Fruit fly (Drosophila melanogaster) whole organism, embryonic: ENCODE measurements around the gene Taf6.

Experiments used
- ATbp ChIP-seq: fragments of 200-800 bp; sonication (Bioruptor generic); optimal IDR thresholded peaks from 2 replicates; lab custom pipeline; 2017; ENCODE audit warnings: missing biosample characterization, mild to moderate bottlenecking, missing genetic modification characterization, missing genetic modification reagents
- Antp ChIP-seq: fragments of 200-800 bp; sonication (Bioruptor generic); optimal IDR thresholded peaks from 3 replicates; lab custom pipeline; 2016; ENCODE audit warnings: missing biosample characterization, missing genetic modification characterization
- B-H1 ChIP-seq: fragments of 200-800 bp; sonication (Bioruptor generic); IDR thresholded peaks from 3 replicates; pipeline ENCODE4 v1.3.6; 2022; ENCODE audit warnings: missing biosample characterization, missing genetic modification characterization
- B-H2 ChIP-seq: fragments of 200-800 bp; sonication (Bioruptor generic); optimal IDR thresholded peaks from 2 replicates; lab custom pipeline; 2018; ENCODE audit warnings: missing biosample characterization, mild to moderate bottlenecking, missing genetic modification characterization
- Bteb2 ChIP-seq: fragments of 200-800 bp; sonication (Bioruptor generic); optimal IDR thresholded peaks from 2 replicates; lab custom pipeline; 2016; ENCODE audit warnings: missing biosample characterization, missing genetic modification characterization
- CG10209 ChIP-seq: fragments of 200-800 bp; sonication (Bioruptor generic); optimal IDR thresholded peaks from 3 replicates; lab custom pipeline; 2017; ENCODE audit warnings: missing biosample characterization, mild to moderate bottlenecking, missing genetic modification characterization, missing genetic modification reagents
- CG10274 ChIP-seq: fragments of 200-800 bp; sonication (Bioruptor generic); optimal IDR thresholded peaks from 3 replicates; lab custom pipeline; 2017; ENCODE audit warnings: missing biosample characterization, mild to moderate bottlenecking, missing genetic modification characterization
- CG10959 ChIP-seq: fragments of 200-800 bp; sonication (Bioruptor generic); IDR thresholded peaks from 2 replicates; pipeline ENCODE4 v1.3.6; 2022; ENCODE audit warnings: missing biosample characterization, missing genetic modification characterization
- CG12659 ChIP-seq: fragments of 200-800 bp; sonication (Bioruptor generic); optimal IDR thresholded peaks from 3 replicates; lab custom pipeline; 2017; ENCODE audit warnings: mild to moderate bottlenecking, missing biosample characterization, missing genetic modification reagents, missing genetic modification characterization
- CG12942 ChIP-seq: fragments of 200-800 bp; sonication (Bioruptor generic); optimal IDR thresholded peaks from 3 replicates; lab custom pipeline; 2016; ENCODE audit warnings: missing biosample characterization, missing genetic modification characterization
- CG13775 ChIP-seq: fragments of 200-800 bp; sonication (Bioruptor generic); optimal IDR thresholded peaks from 3 replicates; lab custom pipeline; 2017; ENCODE audit warnings: missing biosample characterization, mild to moderate bottlenecking, missing genetic modification characterization
- CG13894 ChIP-seq: fragments of 200-800 bp; sonication (Bioruptor generic); optimal IDR thresholded peaks from 3 replicates; lab custom pipeline; 2018; ENCODE audit warnings: missing biosample characterization, mild to moderate bottlenecking, missing genetic modification characterization, moderate library complexity
- CG15601 ChIP-seq: fragments of 200-800 bp; sonication (Bioruptor generic); optimal IDR thresholded peaks from 3 replicates; lab custom pipeline; 2019; ENCODE audit warnings: missing biosample characterization, mild to moderate bottlenecking, missing genetic modification characterization, moderate library complexity
- CG18011 ChIP-seq: fragments of 200-800 bp; sonication (Bioruptor generic); optimal IDR thresholded peaks from 2 replicates; lab custom pipeline; 2017; ENCODE audit warnings: missing biosample characterization, missing genetic modification characterization, mild to moderate bottlenecking, moderate library complexity, missing genotype
- CG18764 ChIP-seq: fragments of 200-800 bp; sonication (Bioruptor generic); optimal IDR thresholded peaks from 3 replicates; lab custom pipeline; 2016; ENCODE audit warnings: missing biosample characterization, missing genetic modification characterization
- CG2712 ChIP-seq: fragments of 200-800 bp; optimal IDR thresholded peaks from 3 replicates; lab custom pipeline; 2019; ENCODE audit warnings: missing biosample characterization, mild to moderate bottlenecking, missing genetic modification characterization, moderate library complexity
- CG3838 ChIP-seq: fragments of 200-800 bp; sonication (Bioruptor generic); optimal IDR thresholded peaks from 3 replicates; lab custom pipeline; 2016; ENCODE audit warnings: missing biosample characterization, missing genetic modification characterization
- CG6654 ChIP-seq: fragments of 200-800 bp; sonication (Bioruptor generic); optimal IDR thresholded peaks from 2 replicates; lab custom pipeline; 2017; ENCODE audit warnings: missing biosample characterization, mild to moderate bottlenecking, missing genetic modification characterization
- CG6689 ChIP-seq: fragments of 200-800 bp; sonication (Bioruptor generic); IDR thresholded peaks from 2 replicates; pipeline ENCODE4 v1.3.6; 2022; ENCODE audit warnings: missing biosample characterization, missing genetic modification characterization
- CG7987 ChIP-seq: fragments of 200-800 bp; sonication (Bioruptor generic); optimal IDR thresholded peaks from 2 replicates; lab custom pipeline; 2018; ENCODE audit warnings: missing biosample characterization, mild to moderate bottlenecking, missing genetic modification characterization, moderate library complexity
- CG9437 ChIP-seq: fragments of 200-800 bp; sonication (Bioruptor generic); optimal IDR thresholded peaks from 2 replicates; lab custom pipeline; 2018; ENCODE audit warnings: missing biosample characterization, mild to moderate bottlenecking, missing genetic modification characterization
- CG9817 ChIP-seq: fragments of 200-800 bp; sonication (Bioruptor generic); optimal IDR thresholded peaks from 2 replicates; lab custom pipeline; 2018; ENCODE audit warnings: missing biosample characterization, mild to moderate bottlenecking, missing genetic modification characterization, moderate library complexity
- CHES-1-like ChIP-seq: fragments of 200-800 bp; sonication (Bioruptor generic); optimal IDR thresholded peaks from 2 replicates; lab custom pipeline; 2016; ENCODE audit warnings: missing biosample characterization, missing genetic modification characterization
- Dip2 ChIP-seq: fragments of 200-800 bp; sonication (Bioruptor generic); IDR thresholded peaks from 2 replicates; pipeline ENCODE4 v1.3.6; 2022; ENCODE audit warnings: missing biosample characterization, missing genetic modification characterization
- Fer1 ChIP-seq: fragments of 200-800 bp; sonication (Bioruptor generic); optimal IDR thresholded peaks from 2 replicates; lab custom pipeline; 2017; ENCODE audit warnings: missing biosample characterization, mild to moderate bottlenecking, missing genetic modification characterization
- HLH4C ChIP-seq: fragments of 200-800 bp; sonication (Bioruptor generic); IDR thresholded peaks from 3 replicates; pipeline ENCODE4 v1.3.6; 2022; ENCODE audit warnings: missing biosample characterization, missing genetic modification characterization; ENCODE audit not compliant: partially characterized antibody
- Hsf ChIP-seq: fragments of 200-800 bp; sonication (Bioruptor generic); optimal IDR thresholded peaks from 3 replicates; lab custom pipeline; 2016; ENCODE audit warnings: missing biosample characterization, missing genetic modification characterization
- Jarid2 ChIP-seq: fragments of 200-800 bp; sonication (Bioruptor generic); optimal IDR thresholded peaks from 3 replicates; lab custom pipeline; 2017; ENCODE audit warnings: mild to moderate bottlenecking, missing biosample characterization, missing genetic modification reagents, missing genetic modification characterization
- Mad ChIP-seq: fragments of 200-800 bp; sonication (Bioruptor generic); optimal IDR thresholded peaks from 2 replicates; lab custom pipeline; 2016; ENCODE audit warnings: missing biosample characterization, missing genetic modification characterization
- NK7.1 ChIP-seq: fragments of 200-800 bp; sonication (Bioruptor generic); optimal IDR thresholded peaks from 3 replicates; lab custom pipeline; 2016; ENCODE audit warnings: missing biosample characterization, missing genetic modification characterization
- Nf-YC ChIP-seq: fragments of 200-800 bp; optimal IDR thresholded peaks from 3 replicates; lab custom pipeline; 2019; ENCODE audit warnings: missing biosample characterization, mild to moderate bottlenecking, missing genetic modification characterization, moderate library complexity
- Ravus ChIP-seq: fragments of 200-800 bp; sonication (Bioruptor generic); IDR thresholded peaks from 2 replicates; pipeline ENCODE4 v1.3.6; 2022; ENCODE audit warnings: missing biosample characterization, missing genetic modification characterization
- Sry-δ ChIP-seq: fragments of 200-800 bp; sonication (Bioruptor generic); optimal IDR thresholded peaks from 2 replicates; lab custom pipeline; 2016; ENCODE audit warnings: missing biosample characterization, missing genetic modification characterization
- Trl ChIP-seq, 3 experiments: fragments of >200 bp in 2 of 3; fragments of 200-800 bp in 1 of 3; sonication (Bioruptor generic) in 1 of 3; optimal IDR thresholded peaks; 2 replicates in 1 of 3; 3 replicates in 2 of 3; lab custom pipeline; 2016 to 2017; ENCODE audit warnings: missing biosample characterization in 1 of 3, missing genetic modification characterization in 1 of 3
- Usf ChIP-seq: fragments of 200-800 bp; sonication (Bioruptor generic); optimal IDR thresholded peaks from 2 replicates; lab custom pipeline; 2017; ENCODE audit warnings: missing genotype, missing biosample characterization, missing genetic modification characterization
- Xbp1 ChIP-seq: fragments of 200-800 bp; sonication (Bioruptor generic); optimal IDR thresholded peaks from 3 replicates; lab custom pipeline; 2016; ENCODE audit warnings: missing biosample characterization, mild to moderate bottlenecking, missing genetic modification characterization
- abd-A ChIP-seq: fragments of 200-800 bp; sonication (Bioruptor generic); optimal IDR thresholded peaks from 3 replicates; lab custom pipeline; 2019; ENCODE audit warnings: missing biosample characterization, mild to moderate bottlenecking, missing genetic modification characterization, moderate library complexity
- cato ChIP-seq: fragments of 200-800 bp; sonication (Bioruptor generic); optimal IDR thresholded peaks from 2 replicates; lab custom pipeline; 2016; ENCODE audit warnings: missing biosample characterization, missing genetic modification characterization, borderline replicate concordance
- crol ChIP-seq: fragments of 200-800 bp; sonication (Bioruptor generic); IDR thresholded peaks from 2 replicates; pipeline ENCODE4 v1.3.6; 2022; ENCODE audit warnings: missing biosample characterization, missing genetic modification characterization
- dmrt11E ChIP-seq: fragments of 200-800 bp; sonication (Bioruptor generic); optimal IDR thresholded peaks from 3 replicates; lab custom pipeline; 2018; ENCODE audit warnings: missing biosample characterization, mild to moderate bottlenecking, missing genetic modification characterization, moderate library complexity
- esg ChIP-seq: fragments of 200-800 bp; sonication (Bioruptor generic); conservative IDR thresholded peaks from 2 replicates; pipeline ENCODE4 v1.3.6; 2022; ENCODE audit warnings: missing biosample characterization, missing genetic modification characterization
- fd64A ChIP-seq: fragments of 200-800 bp; sonication (Bioruptor generic); optimal IDR thresholded peaks from 3 replicates; lab custom pipeline; 2018; ENCODE audit warnings: missing biosample characterization, mild to moderate bottlenecking, missing genetic modification characterization
- gsb ChIP-seq: fragments of 200-800 bp; sonication (Bioruptor generic); IDR thresholded peaks from 2 replicates; pipeline ENCODE4 v1.3.6; 2022; ENCODE audit warnings: missing biosample characterization, missing genetic modification characterization
- h ChIP-seq: fragments of >200 bp; optimal IDR thresholded peaks from 2 replicates; lab custom pipeline; 2017
- lab ChIP-seq: fragments of 200-800 bp; sonication (Bioruptor generic); optimal IDR thresholded peaks from 3 replicates; lab custom pipeline; 2017; ENCODE audit warnings: missing biosample characterization, missing genetic modification characterization, mild to moderate bottlenecking, moderate library complexity, missing genetic modification reagents
- ro ChIP-seq: fragments of 200-800 bp; sonication (Bioruptor generic); IDR thresholded peaks from 2 replicates; pipeline ENCODE4 v1.3.6; 2022; ENCODE audit warnings: missing biosample characterization, missing genetic modification characterization
- sisA ChIP-seq: fragments of 200-800 bp; sonication (Bioruptor generic); IDR thresholded peaks from 2 replicates; pipeline ENCODE4 v1.3.6; 2022; ENCODE audit warnings: missing biosample characterization, missing genetic modification characterization
- sob ChIP-seq: fragments of 200-800 bp; sonication (Bioruptor generic); IDR thresholded peaks from 2 replicates; pipeline ENCODE4 v1.3.6; 2022; ENCODE audit warnings: missing biosample characterization, missing genetic modification characterization
- tio ChIP-seq: fragments of 200-800 bp; sonication (Bioruptor generic); optimal IDR thresholded peaks from 2 replicates; lab custom pipeline; 2017; ENCODE audit warnings: missing biosample characterization, missing genetic modification characterization, inconsistent platforms
- tll ChIP-seq, 2 experiments: fragments of 200-800 bp in 1 of 2; fragments of >200 bp in 1 of 2; sonication (Bioruptor generic) in 1 of 2; optimal IDR thresholded peaks; 2 replicates each; lab custom pipeline; 2017 to 2019; ENCODE audit warnings: missing biosample characterization in 2 of 2, missing genetic modification characterization in 2 of 2, mild to moderate bottlenecking in 1 of 2, moderate library complexity in 1 of 2
- ttk ChIP-seq: fragments of 200-800 bp; sonication (Bioruptor generic); IDR thresholded peaks from 2 replicates; pipeline ENCODE4 v2.1.2; 2022; ENCODE audit warnings: missing biosample characterization, missing genetic modification characterization

Gene Taf6

DNA sequence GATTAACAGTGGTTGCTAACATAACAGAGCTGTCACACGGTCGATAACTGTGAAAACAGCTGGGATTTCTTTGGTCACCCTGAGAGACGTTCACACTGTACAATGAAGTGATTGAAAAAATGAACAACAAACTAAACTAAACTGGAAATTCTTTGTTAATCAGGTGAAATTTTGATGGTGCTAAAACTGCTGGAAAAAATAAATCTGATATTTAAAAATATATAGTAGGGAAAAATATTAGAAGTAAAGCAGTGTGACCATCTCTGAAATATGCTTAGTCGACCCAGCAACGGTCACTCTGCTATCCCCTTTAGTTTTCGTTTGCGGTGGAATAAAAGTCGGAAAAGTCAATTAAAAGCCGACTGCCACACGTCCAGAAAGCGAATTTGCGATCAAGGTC, 12.9 kb upstream of the Taf6 start, which contains the start of the genes CG9231 and CG9330:
Gene CG9231 (minus strand): TSS at position 25 of the 400 bp plus-strand sequence.
Gene CG9330 (plus strand): TSS at position 275 of the 400 bp plus-strand sequence.
- TF ChIP-seq esg (GFP tag; lab: Robert Waterston, UW) (no peak), HLH4C (GFP tag; lab: Robert Waterston, UW) (no peak), cato (GFP tag; lab: Kevin White, UChicago) (no peak), CG13775 (GFP tag; lab: Kevin White, UChicago) (peak; percentile 41), tio (GFP tag; lab: Kevin White, UChicago) (no peak), CG10274 (GFP tag; lab: Kevin White, UChicago) (no peak), B-H2 (no peak), CG15601 (peak; percentile 61), CG6654 (GFP tag; lab: Kevin White, UChicago) (no peak), NK7.1 (no peak), Ravus (GFP tag; lab: Robert Waterston, UW) (no peak), CG12659 (peak; percentile 84), Antp (GFP tag; lab: Kevin White, UChicago) (no peak), CG3838 (GFP tag; lab: Kevin White, UChicago) (no peak), CG10959 (GFP tag; lab: Robert Waterston, UW) (no peak), Xbp1 (peak; percentile 45), CG10209 (GFP tag; lab: Kevin White, UChicago) (no peak), ATbp (GFP tag; lab: Kevin White, UChicago) (no peak), Nf-YC (tag; lab: Kevin White, UChicago) (peak; percentile 38), Trl (optimal IDR thresholded peaks at IDR 0.05; lab: Kevin White, UChicago) (no peak), Trl (GFP tag; optimal IDR thresholded peaks at IDR 0.05; lab: Kevin White, UChicago) (no peak), Dip2 (GFP tag; lab: Robert Waterston, UW) (no peak), sob (GFP tag; lab: Robert Waterston, UW) (0 out of 2 replicates have a peak, but pooled peaks have one; percentile 24), CG13894 (tag; lab: Kevin White, UChicago) (peak; percentile 41), CG18011 (no peak), dmrt11E (tag; lab: Kevin White, UChicago) (no peak), sisA (no peak), B-H1 (no peak), Jarid2 (GFP tag; lab: Kevin White, UChicago) (no peak), CG18764 (GFP tag; lab: Kevin White, UChicago) (peak; percentile 19), CG2712 (tag; lab: Kevin White, UChicago) (peak; percentile 52), lab (GFP tag; lab: Kevin White, UChicago) (no peak), tll (GFP tag; optimal IDR thresholded peaks at IDR 0.05; lab: Kevin White, UChicago) (peak in 1 of 2 experiments; percentile 77), Bteb2 (GFP tag; lab: Kevin White, UChicago) (peak; percentile 14), CHES-1-like (GFP tag; lab: Kevin White, UChicago) (no peak), CG9817 (tag; lab: Kevin White, UChicago) (no peak), gsb (GFP tag; lab: Robert Waterston, UW) (no peak), crol (GFP tag; lab: Robert Waterston, UW) (no peak), ttk (GFP tag; lab: Robert Waterston, UW) (no peak), Fer1 (peak; percentile 10), Usf (no peak), Mad (no peak), ro (GFP tag; lab: Robert Waterston, UW) (no peak), CG12942 (GFP tag; lab: Kevin White, UChicago) (no peak), Sry-δ (GFP tag; lab: Kevin White, UChicago) (peak; percentile 22), abd-A (tag; lab: Kevin White, UChicago) (no peak), Hsf (GFP tag; lab: Kevin White, UChicago) (peak; percentile 24), fd64A (GFP tag; lab: Kevin White, UChicago) (no peak), CG6689 (GFP tag; lab: Robert Waterston, UW) (no peak), h (lab: Kevin White, UChicago) (no peak), CG9437 (no peak), CG7987 (GFP tag; lab: Kevin White, UChicago) (no peak)
